Worm (Caenorhabditis elegans): ENCODE measurements around the gene try-3.

try-3 gene

DNA sequence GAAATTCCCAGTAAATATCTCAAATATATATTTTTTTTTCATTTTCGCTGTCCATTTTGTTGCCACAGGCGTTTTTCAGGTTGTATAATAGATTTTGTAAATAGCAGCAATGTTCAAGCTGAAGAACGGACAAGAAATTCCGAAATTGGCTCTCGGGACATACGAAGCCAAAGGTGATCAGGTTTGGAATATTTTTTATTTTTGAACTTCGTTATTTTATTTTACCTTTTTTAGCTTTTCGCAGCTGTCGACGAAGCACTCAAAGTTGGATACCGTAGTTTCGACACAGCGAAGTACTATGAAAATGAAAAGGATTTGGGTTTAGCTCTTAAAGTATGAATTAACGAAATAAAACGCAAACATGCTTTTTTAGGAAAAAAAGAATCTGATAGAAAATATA lies 32.4 kb upstream of the try-3 start, which contains the start of gene C01G5.5:
Gene C01G5.5 (plus strand): TSS at position 80 of the 400 bp plus-strand sequence.
- no peak for TF ChIP-seq snpc-4 (tag; optimal IDR thresholded peaks at IDR 0.05)
- TF ChIP-seq tbx-2 (tag; optimal IDR thresholded peaks at IDR 0.05), result no peak
- no peak for TF ChIP-seq ces-1 (GFP tag; optimal IDR thresholded peaks at IDR 0.05)
- TF ChIP-seq ceh-88 (GFP tag; IDR thresholded peaks at IDR 0.05), result no peak
- no peak for TF ChIP-seq fkh-10 (GFP tag; optimal IDR thresholded peaks at IDR 0.05)
- TF ChIP-seq efl-1 (optimal IDR thresholded peaks at IDR 0.05), result no peak
- TF ChIP-seq efl-1 (GFP tag; optimal IDR thresholded peaks at IDR 0.05 in 1 of 2), result peak in 1 of 2 experiments; percentile 65
- no peak for TF ChIP-seq pag-3 (tag; optimal IDR thresholded peaks at IDR 0.05; ENCODE audit: borderline replicate concordance, insufficient read depth)

DNA sequence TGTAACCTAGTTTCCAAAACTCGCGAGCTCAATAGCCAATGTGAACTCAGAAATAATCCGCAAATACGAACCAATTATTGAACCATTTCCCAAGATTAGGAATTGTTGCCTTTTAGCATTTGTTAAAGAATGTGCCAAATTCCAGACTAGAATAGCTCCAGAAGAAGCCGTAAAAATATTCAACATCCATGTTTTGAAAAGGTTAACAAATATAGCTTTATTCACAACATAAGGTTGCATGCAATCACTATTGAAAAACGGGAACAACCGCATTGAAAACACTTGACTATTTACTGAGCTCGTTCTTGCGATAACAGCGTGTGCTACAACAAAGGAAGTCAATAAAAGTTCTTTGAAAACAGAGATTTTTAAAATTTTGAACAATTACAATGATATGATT lies 30.4 kb upstream of the try-3 start:
- TF ChIP-seq pax-3 (tag; optimal IDR thresholded peaks at IDR 0.05) (no peak), nhr-11 (tag; optimal IDR thresholded peaks at IDR 0.05) (no peak), fos-1 (tag; optimal IDR thresholded peaks at IDR 0.05) (no peak), ceh-90 (tag; optimal IDR thresholded peaks at IDR 0.05) (no peak), nhr-77 (tag; optimal IDR thresholded peaks at IDR 0.05) (no peak), swsn-7 (tag; optimal IDR thresholded peaks at IDR 0.05) (no peak), C34B4.2 (tag; optimal IDR thresholded peaks at IDR 0.05) (no peak), efl-3 (GFP tag; optimal IDR thresholded peaks at IDR 0.05) (no peak), vab-15 (tag; optimal IDR thresholded peaks at IDR 0.05) (no peak), dsc-1 (tag; optimal IDR thresholded peaks at IDR 0.05) (no peak), sox-4 (tag; optimal IDR thresholded peaks at IDR 0.05) (no peak), ces-1 (GFP tag; optimal IDR thresholded peaks at IDR 0.05) (no peak), nhr-47 (tag; optimal IDR thresholded peaks at IDR 0.05) (no peak), grh-1 (GFP tag; IDR thresholded peaks at IDR 0.05) (no peak), ztf-4 (tag; optimal IDR thresholded peaks at IDR 0.05) (no peak), unc-86 (tag; optimal IDR thresholded peaks at IDR 0.05) (no peak), mdl-1 (tag; optimal IDR thresholded peaks at IDR 0.05) (no peak), ceh-82 (tag; optimal IDR thresholded peaks at IDR 0.05) (no peak), nhr-90 (tag; optimal IDR thresholded peaks at IDR 0.05; ENCODE audit: poor library complexity) (no peak)

DNA sequence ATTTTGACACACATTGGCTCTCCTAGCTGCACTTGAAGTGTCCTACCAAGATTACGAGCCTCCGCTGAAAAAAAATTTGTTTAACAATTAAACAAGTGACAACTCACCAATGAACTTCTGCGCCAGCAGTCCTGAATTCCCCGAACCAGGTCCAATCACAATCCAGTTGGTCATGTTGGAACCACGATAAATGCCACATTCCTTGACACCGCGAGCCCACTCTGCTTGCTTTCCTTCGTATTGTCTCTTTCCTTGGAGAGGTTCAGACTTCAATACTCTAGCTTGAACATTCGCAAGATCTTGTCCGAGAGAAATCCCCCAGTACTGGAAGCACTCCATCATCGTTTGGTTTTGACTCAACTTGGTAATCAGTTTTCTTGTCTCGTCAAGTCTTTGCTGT lies 28.8 kb upstream of the try-3 start:
- TF ChIP-seq fos-1 (tag; optimal IDR thresholded peaks at IDR 0.05), result no peak
- TF ChIP-seq hpl-2 (GFP tag; optimal IDR thresholded peaks at IDR 0.05), result no peak
- TF ChIP-seq nhr-28 (tag; optimal IDR thresholded peaks at IDR 0.05), result no peak
- TF ChIP-seq grh-1 (GFP tag; IDR thresholded peaks at IDR 0.05), result no peak

DNA sequence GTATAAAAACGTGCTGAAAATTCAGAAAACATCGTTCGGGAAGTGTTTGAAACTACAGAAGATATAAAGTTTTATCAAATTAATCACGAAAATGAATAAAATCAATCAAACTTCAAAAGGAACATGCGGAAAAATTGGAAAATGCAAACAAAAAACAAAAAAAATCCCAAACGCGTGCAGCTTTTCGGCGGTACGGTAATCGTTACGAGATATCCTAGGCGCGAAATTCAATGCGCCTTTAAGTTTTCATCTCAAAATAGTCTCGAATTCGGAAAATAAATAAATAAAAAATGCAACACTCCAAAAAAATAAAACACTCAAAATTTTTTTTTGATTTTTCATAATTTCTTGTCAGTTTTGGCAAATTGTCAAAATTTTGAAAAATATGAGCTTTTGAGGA lies 27.1 kb upstream of the try-3 start:
- TF ChIP-seq lin-13 (GFP tag; optimal IDR thresholded peaks at IDR 0.05), result no peak

DNA sequence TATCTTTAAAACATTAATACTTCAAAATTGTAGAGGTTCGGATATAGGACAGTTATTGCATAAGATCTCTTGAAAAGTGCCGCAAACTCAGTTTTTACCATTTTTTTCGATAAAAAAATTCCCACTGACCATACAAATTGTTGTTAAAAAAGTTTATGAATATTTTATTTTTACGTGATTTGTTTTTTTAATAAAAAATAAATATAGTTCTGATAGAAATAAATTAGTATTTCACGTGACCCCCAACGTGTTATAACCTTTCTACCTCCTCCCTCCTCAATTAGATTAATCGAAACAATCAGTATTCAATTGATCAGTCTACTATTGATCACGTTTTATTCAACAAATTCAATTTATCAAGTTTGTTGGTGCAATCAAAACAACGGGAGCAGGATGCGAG lies 25.5 kb upstream of the try-3 start, which contains the start of gene C01G5.4:
Gene C01G5.4 (plus strand): TSS at position 301 of the 400 bp plus-strand sequence.
- no peak for TF ChIP-seq lin-14 (GFP tag; optimal IDR thresholded peaks at IDR 0.05)
- TF ChIP-seq dsc-1 (tag; optimal IDR thresholded peaks at IDR 0.05), result no peak
- TF ChIP-seq xbp-1 (tag; optimal IDR thresholded peaks at IDR 0.05), result no peak
- TF ChIP-seq vab-15 (tag; optimal IDR thresholded peaks at IDR 0.05), result no peak
- no peak for TF ChIP-seq aha-1 (tag; optimal IDR thresholded peaks at IDR 0.05)
- no peak for TF ChIP-seq unc-62 (GFP tag; optimal IDR thresholded peaks at IDR 0.05)
- TF ChIP-seq lin-13 (GFP tag; optimal IDR thresholded peaks at IDR 0.05), result no peak
- no peak for TF ChIP-seq tbx-2 (tag; optimal IDR thresholded peaks at IDR 0.05)
- TF ChIP-seq mef-2 (tag; optimal IDR thresholded peaks at IDR 0.05), result no peak
- no peak for TF ChIP-seq nhr-47 (tag; optimal IDR thresholded peaks at IDR 0.05)
- TF ChIP-seq lin-15B (tag; optimal IDR thresholded peaks at IDR 0.05), result no peak
- no peak for TF ChIP-seq zip-4 (GFP tag; optimal IDR thresholded peaks at IDR 0.05)
- no peak for TF ChIP-seq pqm-1 (tag; optimal IDR thresholded peaks at IDR 0.05)
- TF ChIP-seq ceh-63 (GFP tag; optimal IDR thresholded peaks at IDR 0.05), result no peak
